Worm (Caenorhabditis elegans) whole organism, early embryonic: ENCODE results near the gene lgc-44.

Experiments used
- F13C5.2 ChIP-seq: sonication (generic microtip); optimal IDR thresholded peaks from 2 replicates; lab custom pipeline; 2017; ENCODE audit warnings: mild to moderate bottlenecking, missing genetic modification characterization, inconsistent platforms, missing compliant biosample characterization
- ama-1 ChIP-seq: fragments of 150-350 bp; optimal IDR thresholded peaks from 2 replicates; lab custom pipeline; 2014
- ceh-36 ChIP-seq: sonication (generic microtip); optimal IDR thresholded peaks from 2 replicates; lab custom pipeline; 2016; ENCODE audit warnings: missing genetic modification characterization, inconsistent platforms, missing compliant biosample characterization
- flt-1 ChIP-seq: fragments of 200-800 bp; sonication (Bioruptor generic); IDR thresholded peaks from 2 replicates; pipeline ENCODE4 v1.3.6; 2022; ENCODE audit warnings: missing genetic modification characterization, missing compliant biosample characterization
- hmbx-1 ChIP-seq: sonication (generic microtip); optimal IDR thresholded peaks from 2 replicates; lab custom pipeline; 2016; ENCODE audit warnings: mild to moderate bottlenecking, missing genetic modification characterization, missing compliant biosample characterization
- hmg-4 ChIP-seq: fragments of 200-800 bp; sonication (Bioruptor generic); optimal IDR thresholded peaks from 2 replicates; lab custom pipeline; 2018; ENCODE audit warnings: mild to moderate bottlenecking, missing genetic modification characterization, missing compliant biosample characterization
- hnd-1 ChIP-seq: sonication (generic microtip); optimal IDR thresholded peaks from 2 replicates; lab custom pipeline; 2016; ENCODE audit warnings: missing genetic modification characterization, missing compliant biosample characterization
- pes-1 ChIP-seq: fragments of 200-800 bp; sonication (Bioruptor generic); IDR thresholded peaks from 2 replicates; pipeline ENCODE4 v1.3.6; 2022; ENCODE audit warnings: missing genetic modification reagents, missing genetic modification characterization, missing compliant biosample characterization
- scrt-1 ChIP-seq: fragments of 200-800 bp; sonication (Bioruptor generic); IDR thresholded peaks from 2 replicates; pipeline ENCODE4 v1.3.6; 2022; ENCODE audit warnings: missing genetic modification characterization, missing compliant biosample characterization
- sea-1 ChIP-seq: fragments of 200-800 bp; sonication (Bioruptor generic); conservative IDR thresholded peaks from 2 replicates; pipeline ENCODE4 v1.3.6; 2022; ENCODE audit warnings: missing genetic modification characterization, missing compliant biosample characterization
- tbx-11 ChIP-seq: fragments of 200-800 bp; sonication (Bioruptor generic); IDR thresholded peaks from 2 replicates; pipeline ENCODE4 v1.3.6; 2022; ENCODE audit warnings: missing genetic modification characterization, missing compliant biosample characterization
- tra-4 ChIP-seq: sonication (generic microtip); optimal IDR thresholded peaks from 2 replicates; lab custom pipeline; 2017; ENCODE audit warnings: missing genetic modification characterization, missing compliant biosample characterization

ce11 chrV:11647821-11648220 lies 24.6 kb downstream of the lgc-44 start:
- TF ChIP-seq flt-1 (GFP tag; lab: Robert Waterston, UW), result no peak
- TF ChIP-seq scrt-1 (GFP tag; lab: Robert Waterston, UW), result no peak
- TF ChIP-seq ceh-36 (tag; lab: Kevin White, UChicago), result no peak
- no peak for TF ChIP-seq hmg-4 (GFP tag; lab: Kevin White, UChicago)
- TF ChIP-seq ama-1, result no peak
- no peak for TF ChIP-seq hmbx-1
- no peak for TF ChIP-seq sea-1 (GFP tag; lab: Robert Waterston, UW)
- no peak for TF ChIP-seq hnd-1 (tag; lab: Kevin White, UChicago)
- no peak for TF ChIP-seq pes-1
- no peak for TF ChIP-seq tbx-11
- TF ChIP-seq F13C5.2 (tag; lab: Kevin White, UChicago), result no peak
- TF ChIP-seq tra-4 (tag; lab: Kevin White, UChicago), result no peak
